Worm (Caenorhabditis elegans) whole organism, early embryonic: ENCODE data around the gene srab-9.

Experiments used
- flt-1 ChIP-seq: fragments of 200-800 bp; sonication (Bioruptor generic); IDR thresholded peaks from 2 replicates; pipeline ENCODE4 v1.3.6; 2022; ENCODE audit warnings: missing genetic modification characterization, missing compliant biosample characterization
- hnd-1 ChIP-seq: sonication (generic microtip); optimal IDR thresholded peaks from 2 replicates; lab custom pipeline; 2016; ENCODE audit warnings: missing genetic modification characterization, missing compliant biosample characterization

DNA sequence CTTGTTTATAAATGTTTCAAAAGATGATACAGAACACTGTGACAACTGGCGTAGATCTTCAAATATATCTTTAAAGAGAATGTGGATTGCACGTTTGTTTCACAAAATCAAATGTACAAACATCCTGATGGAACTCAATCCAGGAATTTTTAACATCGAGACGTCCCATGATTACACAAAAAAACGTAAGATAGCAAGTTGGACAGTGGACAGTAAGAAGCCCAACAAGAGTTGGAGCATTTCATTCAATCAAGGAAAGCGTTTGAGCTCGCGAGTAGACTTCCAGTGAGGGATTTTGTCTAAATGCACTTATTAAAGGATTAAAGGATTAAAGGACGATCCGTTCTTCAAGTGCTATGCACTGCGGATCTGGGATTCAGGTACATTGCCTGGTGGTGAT, 18.2 kb upstream of the srab-9 start, which contains the start of gene C36C5.12:
- TF ChIP-seq flt-1 (no peak), hnd-1 (tag; lab: Kevin White, UChicago) (no peak)
